Fruit fly (Drosophila melanogaster) whole organism, embryonic: ENCODE measurements around the gene CG13603.
A peak's percentile ranks its signal among the peaks of the same experiment; 100 is the strongest.

Source experiments
- Awh ChIP-seq: fragments of 200-800 bp; sonication (Bioruptor generic); IDR thresholded peaks from 2 replicates; pipeline ENCODE4, ENCODE4 v1.3.6; 2022; ENCODE audit warnings: missing biosample characterization, missing genetic modification characterization
- Bgb ChIP-seq: fragments of 200-800 bp; sonication (Bioruptor generic); IDR thresholded peaks from 2 replicates; pipeline ENCODE4 v1.3.6; 2022; ENCODE audit warnings: missing biosample characterization, missing genetic modification characterization; ENCODE audit not compliant: partially characterized antibody
- CG10209 ChIP-seq: fragments of 200-800 bp; sonication (Bioruptor generic); optimal IDR thresholded peaks from 3 replicates; lab custom pipeline; 2017; ENCODE audit warnings: missing biosample characterization, mild to moderate bottlenecking, missing genetic modification characterization, missing genetic modification reagents
- CG10543 ChIP-seq: fragments of 200-800 bp; sonication (Bioruptor generic); optimal IDR thresholded peaks from 3 replicates; lab custom pipeline; 2017; ENCODE audit warnings: missing biosample characterization, mild to moderate bottlenecking, missing genetic modification characterization, moderate library complexity
- CG11456 ChIP-seq: fragments of 200-800 bp; sonication (Bioruptor generic); IDR thresholded peaks from 3 replicates; pipeline ENCODE4 v1.3.6; 2022; ENCODE audit warnings: missing biosample characterization, missing genetic modification characterization
- CG12769 ChIP-seq: fragments of 200-800 bp; sonication (Bioruptor generic); optimal IDR thresholded peaks from 2 replicates; lab custom pipeline; 2019; ENCODE audit warnings: missing biosample characterization, mild to moderate bottlenecking, missing genetic modification characterization, moderate library complexity
- CG15073 ChIP-seq: fragments of 200-800 bp; sonication (Bioruptor generic); optimal IDR thresholded peaks from 2 replicates; lab custom pipeline; 2016; ENCODE audit warnings: missing biosample characterization, missing genetic modification characterization
- CG17385 ChIP-seq: fragments of 200-800 bp; sonication (Bioruptor generic); optimal IDR thresholded peaks from 3 replicates; lab custom pipeline; 2018; ENCODE audit warnings: missing biosample characterization, mild to moderate bottlenecking, missing genetic modification characterization
- CG17568 ChIP-seq: fragments of 200-800 bp; sonication (Bioruptor generic); optimal IDR thresholded peaks from 2 replicates; lab custom pipeline; 2018; ENCODE audit warnings: missing biosample characterization, mild to moderate bottlenecking, missing genetic modification characterization, moderate library complexity
- CG17829 ChIP-seq: fragments of 200-800 bp; optimal IDR thresholded peaks from 2 replicates; lab custom pipeline; 2019; ENCODE audit warnings: missing biosample characterization, mild to moderate bottlenecking, missing genetic modification characterization, moderate library complexity
- CG30020 ChIP-seq: fragments of 200-800 bp; optimal IDR thresholded peaks from 2 replicates; lab custom pipeline; 2019; ENCODE audit warnings: missing biosample characterization, mild to moderate bottlenecking, missing genetic modification characterization, moderate library complexity
- CG3163 ChIP-seq: fragments of 200-800 bp; sonication (Bioruptor generic); optimal IDR thresholded peaks from 3 replicates; lab custom pipeline; 2016; ENCODE audit warnings: missing biosample characterization, missing genetic modification characterization
- CG4730 ChIP-seq: fragments of 200-800 bp; sonication (Bioruptor generic); IDR thresholded peaks from 2 replicates; pipeline ENCODE4 v1.3.6; 2022; ENCODE audit warnings: missing biosample characterization, missing genetic modification characterization
- CG5180 ChIP-seq: fragments of 200-800 bp; sonication (Bioruptor generic); optimal IDR thresholded peaks from 3 replicates; lab custom pipeline; 2017; ENCODE audit warnings: missing biosample characterization, missing genetic modification characterization, mild to moderate bottlenecking, moderate library complexity, missing genetic modification reagents
- CG6272 ChIP-seq: fragments of 200-800 bp; sonication (Bioruptor generic); IDR thresholded peaks from 2 replicates; pipeline ENCODE4 v1.3.6; 2022; ENCODE audit warnings: missing biosample characterization, missing genetic modification characterization
- CG7357 ChIP-seq: fragments of 200-800 bp; sonication (Bioruptor generic); IDR thresholded peaks from 3 replicates; pipeline ENCODE4 v1.3.6; 2022; ENCODE audit warnings: missing biosample characterization, missing genetic modification characterization
- CG8765 ChIP-seq: fragments of 200-800 bp; sonication (Bioruptor generic); IDR thresholded peaks from 2 replicates; pipeline ENCODE4 v1.3.6; 2022; ENCODE audit warnings: missing biosample characterization, missing genetic modification characterization
- CG9727 ChIP-seq: fragments of 200-800 bp; sonication (Bioruptor generic); optimal IDR thresholded peaks from 3 replicates; lab custom pipeline; 2017; ENCODE audit warnings: missing biosample characterization, mild to moderate bottlenecking, missing genetic modification characterization
- HLHmδ ChIP-seq: fragments of 200-800 bp; sonication (Bioruptor generic); optimal IDR thresholded peaks from 2 replicates; lab custom pipeline; 2018; ENCODE audit warnings: missing biosample characterization, mild to moderate bottlenecking, missing genetic modification characterization, moderate library complexity
- Pdp1 ChIP-seq, 2 experiments: fragments of 200-800 bp; sonication (Bioruptor generic); optimal IDR thresholded peaks; 3 replicates each; lab custom pipeline; 2016; ENCODE audit warnings: missing biosample characterization in 2 of 2, missing genetic modification characterization in 2 of 2, mild to moderate bottlenecking in 1 of 2, moderate library complexity in 1 of 2
- Sox102F ChIP-seq: fragments of 200-800 bp; sonication (Bioruptor generic); optimal IDR thresholded peaks from 2 replicates; lab custom pipeline; 2018; ENCODE audit warnings: missing biosample characterization, mild to moderate bottlenecking, missing genetic modification characterization, moderate library complexity
- abd-A ChIP-seq: fragments of 200-800 bp; sonication (Bioruptor generic); optimal IDR thresholded peaks from 3 replicates; lab custom pipeline; 2019; ENCODE audit warnings: missing biosample characterization, mild to moderate bottlenecking, missing genetic modification characterization, moderate library complexity
- bowl ChIP-seq: fragments of 200-800 bp; sonication (Bioruptor generic); IDR thresholded peaks from 2 replicates; pipeline ENCODE4 v1.3.6; 2022; ENCODE audit warnings: missing biosample characterization, missing genetic modification characterization
- chinmo ChIP-seq: fragments of 200-800 bp; sonication (Bioruptor generic); IDR thresholded peaks from 4 replicates; pipeline ENCODE4 v1.3.6; 2022; ENCODE audit warnings: missing biosample characterization, missing genetic modification characterization; ENCODE audit not compliant: partially characterized antibody
- chm ChIP-seq: fragments of 200-800 bp; sonication (Bioruptor generic); IDR thresholded peaks from 2 replicates; pipeline ENCODE4 v1.3.6; 2022; ENCODE audit warnings: missing biosample characterization, missing genetic modification characterization
- crol ChIP-seq: fragments of 200-800 bp; sonication (Bioruptor generic); IDR thresholded peaks from 2 replicates; pipeline ENCODE4 v1.3.6; 2022; ENCODE audit warnings: missing biosample characterization, missing genetic modification characterization
- emc ChIP-seq: fragments of 200-800 bp; sonication (Bioruptor generic); optimal IDR thresholded peaks from 2 replicates; lab custom pipeline; 2016; ENCODE audit warnings: missing biosample characterization, missing genetic modification characterization
- gcm ChIP-seq: fragments of 200-800 bp; sonication (Bioruptor generic); optimal IDR thresholded peaks from 2 replicates; lab custom pipeline; 2019; ENCODE audit warnings: missing biosample characterization, mild to moderate bottlenecking, missing genetic modification characterization, moderate library complexity
- gcm2 ChIP-seq: fragments of 200-800 bp; sonication (Bioruptor generic); optimal IDR thresholded peaks from 2 replicates; lab custom pipeline; 2016; ENCODE audit warnings: missing biosample characterization, missing genetic modification characterization
- gem ChIP-seq: fragments of 200-800 bp; sonication (Bioruptor generic); optimal IDR thresholded peaks from 2 replicates; lab custom pipeline; 2019; ENCODE audit warnings: missing biosample characterization, mild to moderate bottlenecking, missing genetic modification characterization, moderate library complexity
- knrl ChIP-seq: fragments of 200-800 bp; sonication (Bioruptor generic); IDR thresholded peaks from 3 replicates; pipeline ENCODE4 v1.3.6; 2022; ENCODE audit warnings: missing biosample characterization, missing genetic modification characterization; ENCODE audit not compliant: partially characterized antibody
- lbe ChIP-seq: fragments of 200-800 bp; sonication (Bioruptor generic); optimal IDR thresholded peaks from 2 replicates; lab custom pipeline; 2016; ENCODE audit warnings: missing biosample characterization, mild to moderate bottlenecking, missing genetic modification characterization
- lmd ChIP-seq: fragments of 200-800 bp; sonication (Bioruptor generic); IDR thresholded peaks from 2 replicates; pipeline ENCODE4 v1.3.6; 2022; ENCODE audit warnings: missing biosample characterization, missing genetic modification characterization
- pfk ChIP-seq: fragments of 200-800 bp; sonication (Bioruptor generic); optimal IDR thresholded peaks from 2 replicates; lab custom pipeline; 2018; ENCODE audit warnings: missing biosample characterization, mild to moderate bottlenecking, missing genetic modification characterization, moderate library complexity
- pros ChIP-seq: fragments of 200-800 bp; sonication (Bioruptor generic); optimal IDR thresholded peaks from 3 replicates; lab custom pipeline; 2019; ENCODE audit warnings: missing biosample characterization, mild to moderate bottlenecking, missing genetic modification characterization, moderate library complexity
- ro ChIP-seq: fragments of 200-800 bp; sonication (Bioruptor generic); IDR thresholded peaks from 2 replicates; pipeline ENCODE4 v1.3.6; 2022; ENCODE audit warnings: missing biosample characterization, missing genetic modification characterization
- sd ChIP-seq: fragments of 200-800 bp; sonication (Bioruptor generic); optimal IDR thresholded peaks from 3 replicates; lab custom pipeline; 2018; ENCODE audit warnings: missing biosample characterization, mild to moderate bottlenecking, missing genetic modification characterization, moderate library complexity
- sens ChIP-seq: fragments of 200-800 bp; sonication (Bioruptor generic); peaks from one replicate; lab custom pipeline; 2016; ENCODE audit warnings: missing biosample characterization, missing genetic modification characterization
- sob ChIP-seq: fragments of 200-800 bp; sonication (Bioruptor generic); IDR thresholded peaks from 2 replicates; pipeline ENCODE4 v1.3.6; 2022; ENCODE audit warnings: missing biosample characterization, missing genetic modification characterization
- sr ChIP-seq: fragments of 200-800 bp; sonication (Bioruptor generic); IDR thresholded peaks from 3 replicates; pipeline ENCODE4 v1.3.6; 2022; ENCODE audit warnings: missing biosample characterization, missing genetic modification characterization
- tgo ChIP-seq: fragments of 200-800 bp; sonication (Bioruptor generic); IDR thresholded peaks from 3 replicates; pipeline ENCODE4 v1.3.6; 2022; ENCODE audit warnings: missing biosample characterization, missing genetic modification characterization
- twi ChIP-seq: fragments of 200-800 bp; optimal IDR thresholded peaks from 2 replicates; lab custom pipeline; 2019; ENCODE audit warnings: missing biosample characterization, mild to moderate bottlenecking, missing genetic modification characterization, moderate library complexity

Gene CG13603

dm6 chr3R:24015449-24015848, 29.1 kb upstream of the CG13603 start:
- TF ChIP-seq CG15073 (GFP tag; lab: Kevin White, UChicago) (no peak), CG10209 (GFP tag; lab: Kevin White, UChicago) (no peak), chinmo (no peak), HLHmδ (GFP tag; lab: Kevin White, UChicago) (no peak), pfk (no peak), gcm (GFP tag; lab: Kevin White, UChicago) (no peak), CG5180 (GFP tag; lab: Kevin White, UChicago) (no peak), bowl (GFP tag; lab: Robert Waterston, UW) (no peak), CG3163 (GFP tag; lab: Kevin White, UChicago) (no peak)

DNA sequence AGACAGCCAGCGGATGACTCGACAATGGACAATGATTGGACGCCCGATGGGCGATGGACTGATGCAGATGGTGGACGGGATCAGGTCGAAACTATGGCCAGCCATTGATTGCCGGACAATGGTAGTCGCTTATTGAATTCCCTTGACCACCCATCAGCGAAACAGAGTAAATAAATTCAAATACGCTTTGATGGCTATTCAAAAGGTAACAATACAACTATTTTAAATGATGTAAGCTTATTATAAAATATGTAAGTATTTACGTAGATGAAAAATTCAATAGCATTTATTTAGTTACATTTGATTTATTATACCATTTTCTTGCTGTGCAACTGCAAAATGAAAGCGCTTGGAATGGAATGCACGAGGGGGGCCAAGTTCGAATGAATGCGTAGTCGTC, 28.2 kb upstream of the CG13603 start:
- TF ChIP-seq Bgb (GFP tag; lab: Robert Waterston, UW) (no peak), sd (tag; lab: Kevin White, UChicago) (peak; percentile 40), CG7357 (GFP tag; lab: Robert Waterston, UW) (0 out of 3 replicates have a peak, but pooled peaks have one; percentile 24), Awh (peak; percentile 64), CG30020 (no peak), Sox102F (peak; percentile 35), sens (GFP tag; lab: Kevin White, UChicago) (peak; percentile 30)

dm6 chr3R:24012038-24012693, 25.8 kb upstream of the CG13603 start:
- TF ChIP-seq ro (GFP tag; lab: Robert Waterston, UW) (no peak), lmd (GFP tag; lab: Robert Waterston, UW) (no peak), sob (GFP tag; lab: Robert Waterston, UW) (no peak), gem (tag; lab: Kevin White, UChicago) (no peak), chm (GFP tag; lab: Robert Waterston, UW) (no peak), CG17829 (no peak), lbe (no peak), CG9727 (GFP tag; lab: Kevin White, UChicago) (no peak), pros (GFP tag; lab: Kevin White, UChicago) (no peak), CG4730 (GFP tag; lab: Robert Waterston, UW) (no peak), tgo (GFP tag; lab: Robert Waterston, UW) (no peak), twi (tag; lab: Kevin White, UChicago) (peak; percentile 92), gcm (GFP tag; lab: Kevin White, UChicago) (no peak), CG8765 (no peak), Pdp1 (GFP tag; optimal IDR thresholded peaks at IDR 0.05; lab: Kevin White, UChicago) (peak in 1 of 2 experiments; percentile 5), CG17568 (GFP tag; lab: Kevin White, UChicago) (no peak), CG12769 (tag; lab: Kevin White, UChicago) (peak; percentile 68), sr (GFP tag; lab: Robert Waterston, UW) (0 out of 3 replicates have a peak, but pooled peaks have one; percentile 39), CG10543 (GFP tag; lab: Kevin White, UChicago) (peak; percentile 59), CG6272 (GFP tag; lab: Robert Waterston, UW) (no peak), abd-A (tag; lab: Kevin White, UChicago) (peak; percentile 77), sd (tag; lab: Kevin White, UChicago) (peak; percentile 89), CG17385 (GFP tag; lab: Kevin White, UChicago) (no peak), knrl (no peak), CG11456 (GFP tag; lab: Robert Waterston, UW) (no peak), emc (no peak), gcm2 (GFP tag; lab: Kevin White, UChicago) (no peak), pfk (no peak), crol (GFP tag; lab: Robert Waterston, UW) (peak; percentile 53)
